Fruit fly (Drosophila melanogaster) whole organism, prepupa: ENCODE results near the gene ab.

Experiments
- Blimp-1 ChIP-seq: fragments of 200-800 bp; sonication (Bioruptor generic); optimal IDR thresholded peaks from 3 replicates; lab custom pipeline; 2017; ENCODE audit warnings: missing biosample characterization, missing genetic modification characterization, mild to moderate bottlenecking, moderate library complexity, missing genetic modification reagents
- CG10631 ChIP-seq: fragments of 200-800 bp; sonication (Bioruptor generic); optimal IDR thresholded peaks from 2 replicates; lab custom pipeline; 2016; ENCODE audit warnings: missing biosample characterization, missing genetic modification characterization
- CG10669 ChIP-seq: fragments of 200-800 bp; sonication (Bioruptor generic); optimal IDR thresholded peaks from 3 replicates; lab custom pipeline; 2018; ENCODE audit warnings: missing biosample characterization, mild to moderate bottlenecking, missing genetic modification characterization, moderate library complexity
- CG11294 ChIP-seq: fragments of 200-800 bp; sonication (Bioruptor generic); IDR thresholded peaks from 2 replicates; pipeline ENCODE4 v1.3.6; 2022; ENCODE audit warnings: missing biosample characterization, missing genetic modification characterization
- CG11762 ChIP-seq: fragments of 200-800 bp; sonication (Bioruptor generic); optimal IDR thresholded peaks from 3 replicates; lab custom pipeline; 2016; ENCODE audit warnings: missing biosample characterization, missing genetic modification characterization; ENCODE audit not compliant: insufficient read depth
- CG11902 ChIP-seq: fragments of 200-800 bp; sonication (Bioruptor generic); optimal IDR thresholded peaks from 3 replicates; lab custom pipeline; 2016; ENCODE audit warnings: missing biosample characterization, missing genetic modification characterization
- CG15336 ChIP-seq: fragments of 200-800 bp; sonication (Bioruptor generic); IDR thresholded peaks from 2 replicates; pipeline ENCODE4 v1.3.6; 2022; ENCODE audit warnings: missing biosample characterization, missing genetic modification characterization
- CG1621 ChIP-seq: fragments of 200-800 bp; sonication (Bioruptor generic); optimal IDR thresholded peaks from 3 replicates; lab custom pipeline; 2018; ENCODE audit warnings: missing biosample characterization, mild to moderate bottlenecking, missing genetic modification characterization
- CG16779 ChIP-seq: fragments of 200-800 bp; sonication (Bioruptor generic); optimal IDR thresholded peaks from 3 replicates; lab custom pipeline; 2017; ENCODE audit warnings: missing biosample characterization, mild to moderate bottlenecking, missing genetic modification characterization
- CG31627 ChIP-seq: fragments of 200-800 bp; sonication (Bioruptor generic); optimal IDR thresholded peaks from 3 replicates; lab custom pipeline; 2016; ENCODE audit warnings: missing biosample characterization, missing genetic modification characterization
- CG32006 ChIP-seq: fragments of 200-800 bp; sonication (Bioruptor generic); optimal IDR thresholded peaks from 3 replicates; lab custom pipeline; 2017; ENCODE audit warnings: missing biosample characterization, mild to moderate bottlenecking, missing genetic modification characterization
- CG34406 ChIP-seq: fragments of 200-800 bp; sonication (Bioruptor generic); optimal IDR thresholded peaks from 3 replicates; lab custom pipeline; 2016; ENCODE audit warnings: missing biosample characterization, missing genetic modification characterization
- CG6163 ChIP-seq: fragments of 200-800 bp; sonication (Bioruptor generic); IDR thresholded peaks from 3 replicates; pipeline ENCODE4 v1.3.6; 2022; ENCODE audit warnings: missing biosample characterization, missing genetic modification characterization
- CG6276 ChIP-seq: fragments of 200-800 bp; sonication (Bioruptor generic); optimal IDR thresholded peaks from 2 replicates; lab custom pipeline; 2017; ENCODE audit warnings: missing biosample characterization, mild to moderate bottlenecking, missing genetic modification characterization
- CG6792 ChIP-seq: fragments of 200-800 bp; sonication (Bioruptor generic); optimal IDR thresholded peaks from 3 replicates; lab custom pipeline; 2016; ENCODE audit warnings: missing biosample characterization, missing genetic modification characterization
- CG6808 ChIP-seq: fragments of 200-800 bp; sonication (Bioruptor generic); optimal IDR thresholded peaks from 3 replicates; lab custom pipeline; 2017; ENCODE audit warnings: missing biosample characterization, missing genetic modification characterization, mild to moderate bottlenecking, moderate library complexity, missing genetic modification reagents
- CG6854 ChIP-seq: fragments of 200-800 bp; sonication (Bioruptor generic); optimal IDR thresholded peaks from 2 replicates; lab custom pipeline; 2017; ENCODE audit warnings: missing biosample characterization, mild to moderate bottlenecking, missing genetic modification characterization
- CG7368 ChIP-seq: fragments of 200-800 bp; sonication (Bioruptor generic); optimal IDR thresholded peaks from 3 replicates; lab custom pipeline; 2016; ENCODE audit warnings: missing biosample characterization, missing genetic modification characterization
- CG8319 ChIP-seq: fragments of 200-800 bp; sonication (Bioruptor generic); optimal IDR thresholded peaks from 3 replicates; lab custom pipeline; 2016; ENCODE audit warnings: missing biosample characterization, missing genetic modification characterization
- CG8632 ChIP-seq: fragments of 200-800 bp; sonication (Bioruptor generic); optimal IDR thresholded peaks from 3 replicates; lab custom pipeline; 2016; ENCODE audit warnings: missing biosample characterization, missing genetic modification characterization
- CG9139 ChIP-seq: fragments of 200-800 bp; sonication (Bioruptor generic); optimal IDR thresholded peaks from 3 replicates; lab custom pipeline; 2017; ENCODE audit warnings: missing biosample characterization, mild to moderate bottlenecking, missing genetic modification characterization
- Eip75B ChIP-seq: fragments of 200-800 bp; sonication (Bioruptor generic); optimal IDR thresholded peaks from 3 replicates; lab custom pipeline; 2016; ENCODE audit warnings: missing biosample characterization, missing genetic modification characterization
- Eip78C ChIP-seq: fragments of 200-800 bp; sonication (Bioruptor generic); peaks from one replicate; lab custom pipeline; 2016; ENCODE audit warnings: missing biosample characterization, missing genetic modification characterization
- Eip93F ChIP-seq: fragments of 200-800 bp; sonication (Bioruptor generic); optimal IDR thresholded peaks from 2 replicates; lab custom pipeline; 2016; ENCODE audit warnings: missing biosample characterization, mild to moderate bottlenecking, missing genetic modification characterization
- Ets21C ChIP-seq: fragments of 200-800 bp; sonication (Bioruptor generic); optimal IDR thresholded peaks from 3 replicates; lab custom pipeline; 2016; ENCODE audit warnings: missing biosample characterization, missing genetic modification characterization
- Gug ChIP-seq: fragments of 200-800 bp; sonication (Bioruptor generic); IDR thresholded peaks from 2 replicates; pipeline ENCODE4 v1.3.6; 2022; ENCODE audit warnings: missing biosample characterization, missing genetic modification characterization
- Hr38 ChIP-seq: sonication (Bioruptor generic); optimal IDR thresholded peaks from 2 replicates; lab custom pipeline; 2016; ENCODE audit warnings: missing biosample characterization, missing genetic modification characterization
- Hr39 ChIP-seq: fragments of 200-800 bp; sonication (Bioruptor generic); optimal IDR thresholded peaks from 2 replicates; lab custom pipeline; 2016; ENCODE audit warnings: missing biosample characterization, missing genetic modification characterization
- Hr4 ChIP-seq: fragments of 200-800 bp; sonication (Bioruptor generic); optimal IDR thresholded peaks from 3 replicates; lab custom pipeline; 2016; ENCODE audit warnings: missing biosample characterization, missing genetic modification characterization
- Lpt ChIP-seq: fragments of 200-800 bp; sonication (Bioruptor generic); optimal IDR thresholded peaks from 3 replicates; lab custom pipeline; 2016; ENCODE audit warnings: missing biosample characterization, missing genetic modification characterization
- Met ChIP-seq: fragments of 200-800 bp; sonication (Bioruptor generic); optimal IDR thresholded peaks from 3 replicates; lab custom pipeline; 2016; ENCODE audit warnings: missing biosample characterization, missing genetic modification characterization
- Smox ChIP-seq: fragments of 200-800 bp; sonication (Bioruptor generic); optimal IDR thresholded peaks from 3 replicates; lab custom pipeline; 2016; ENCODE audit warnings: missing biosample characterization, missing genetic modification characterization
- Sox102F ChIP-seq: fragments of 200-800 bp; sonication (Bioruptor generic); optimal IDR thresholded peaks from 2 replicates; lab custom pipeline; 2016; ENCODE audit warnings: missing biosample characterization, mild to moderate bottlenecking, missing genetic modification characterization
- Sox14 ChIP-seq: fragments of 200-800 bp; sonication (Bioruptor generic); optimal IDR thresholded peaks from 3 replicates; lab custom pipeline; 2016; ENCODE audit warnings: missing biosample characterization, missing genetic modification characterization
- Sox15 ChIP-seq: fragments of 200-800 bp; sonication (Bioruptor generic); optimal IDR thresholded peaks from 3 replicates; lab custom pipeline; 2016; ENCODE audit warnings: missing biosample characterization, missing genetic modification characterization
- achi ChIP-seq: fragments of 200-800 bp; sonication (Bioruptor generic); optimal IDR thresholded peaks from 3 replicates; lab custom pipeline; 2016; ENCODE audit warnings: missing biosample characterization, missing genetic modification characterization
- acj6 ChIP-seq: fragments of 200-800 bp; sonication (Bioruptor generic); optimal IDR thresholded peaks from 3 replicates; lab custom pipeline; 2016; ENCODE audit warnings: missing biosample characterization, missing genetic modification characterization
- cyc ChIP-seq: fragments of 200-800 bp; sonication (Bioruptor generic); optimal IDR thresholded peaks from 3 replicates; lab custom pipeline; 2016; ENCODE audit warnings: missing biosample characterization, missing genetic modification characterization
- dac ChIP-seq: fragments of 200-800 bp; sonication (Bioruptor generic); optimal IDR thresholded peaks from 2 replicates; lab custom pipeline; 2017; ENCODE audit warnings: missing biosample characterization, mild to moderate bottlenecking, missing genetic modification characterization
- dsx ChIP-seq: fragments of 200-800 bp; optimal IDR thresholded peaks from 3 replicates; lab custom pipeline; 2019; ENCODE audit warnings: missing biosample characterization, mild to moderate bottlenecking, missing genetic modification characterization, moderate library complexity; ENCODE audit not compliant: poor library complexity, severe bottlenecking
- eg ChIP-seq: fragments of 200-800 bp; sonication (Bioruptor generic); IDR thresholded peaks from 3 replicates; pipeline ENCODE4 v1.3.6; 2022; ENCODE audit warnings: missing biosample characterization, missing genetic modification characterization
- esn ChIP-seq: fragments of 200-800 bp; sonication (Bioruptor generic); optimal IDR thresholded peaks from 2 replicates; lab custom pipeline; 2016; ENCODE audit warnings: missing biosample characterization, mild to moderate bottlenecking, missing genetic modification characterization, moderate library complexity
- fd59A ChIP-seq: fragments of 200-800 bp; sonication (Bioruptor generic); optimal IDR thresholded peaks from 2 replicates; lab custom pipeline; 2017; ENCODE audit warnings: missing biosample characterization, mild to moderate bottlenecking, missing genetic modification characterization, missing genetic modification reagents
- fd85E ChIP-seq: fragments of 200-800 bp; sonication (Bioruptor generic); optimal IDR thresholded peaks from 3 replicates; lab custom pipeline; 2016; ENCODE audit warnings: missing biosample characterization, missing genetic modification characterization
- fkh ChIP-seq: fragments of 200-800 bp; sonication (Bioruptor generic); optimal IDR thresholded peaks from 3 replicates; lab custom pipeline; 2017; ENCODE audit warnings: missing biosample characterization, mild to moderate bottlenecking, missing genetic modification characterization, moderate library complexity
- lz ChIP-seq: fragments of 200-800 bp; sonication (Bioruptor generic); optimal IDR thresholded peaks from 3 replicates; lab custom pipeline; 2016; ENCODE audit warnings: missing biosample characterization, missing genetic modification characterization
- net ChIP-seq: fragments of 200-800 bp; sonication (Bioruptor generic); optimal IDR thresholded peaks from 3 replicates; lab custom pipeline; 2016; ENCODE audit warnings: missing biosample characterization, missing genetic modification characterization
- ss ChIP-seq, 2 experiments: fragments of 200-800 bp; sonication (Bioruptor generic); optimal IDR thresholded peaks; 2 replicates in 1 of 2; 3 replicates in 1 of 2; lab custom pipeline; 2017 to 2018; ENCODE audit warnings: mild to moderate bottlenecking in 2 of 2, missing biosample characterization in 2 of 2, missing genetic modification characterization in 2 of 2, moderate library complexity in 1 of 2
- svp ChIP-seq: fragments of 200-800 bp; sonication (Bioruptor generic); peaks from one replicate; lab custom pipeline; 2016; ENCODE audit warnings: missing biosample characterization, missing genetic modification characterization
- topi ChIP-seq: fragments of 200-800 bp; sonication (Bioruptor generic); optimal IDR thresholded peaks from 3 replicates; lab custom pipeline; 2016; ENCODE audit warnings: missing biosample characterization, missing genetic modification characterization
- vri ChIP-seq: fragments of 200-800 bp; sonication (Bioruptor generic); optimal IDR thresholded peaks from 3 replicates; lab custom pipeline; 2016; ENCODE audit warnings: missing biosample characterization, mild to moderate bottlenecking, missing genetic modification characterization

ab gene

DNA sequence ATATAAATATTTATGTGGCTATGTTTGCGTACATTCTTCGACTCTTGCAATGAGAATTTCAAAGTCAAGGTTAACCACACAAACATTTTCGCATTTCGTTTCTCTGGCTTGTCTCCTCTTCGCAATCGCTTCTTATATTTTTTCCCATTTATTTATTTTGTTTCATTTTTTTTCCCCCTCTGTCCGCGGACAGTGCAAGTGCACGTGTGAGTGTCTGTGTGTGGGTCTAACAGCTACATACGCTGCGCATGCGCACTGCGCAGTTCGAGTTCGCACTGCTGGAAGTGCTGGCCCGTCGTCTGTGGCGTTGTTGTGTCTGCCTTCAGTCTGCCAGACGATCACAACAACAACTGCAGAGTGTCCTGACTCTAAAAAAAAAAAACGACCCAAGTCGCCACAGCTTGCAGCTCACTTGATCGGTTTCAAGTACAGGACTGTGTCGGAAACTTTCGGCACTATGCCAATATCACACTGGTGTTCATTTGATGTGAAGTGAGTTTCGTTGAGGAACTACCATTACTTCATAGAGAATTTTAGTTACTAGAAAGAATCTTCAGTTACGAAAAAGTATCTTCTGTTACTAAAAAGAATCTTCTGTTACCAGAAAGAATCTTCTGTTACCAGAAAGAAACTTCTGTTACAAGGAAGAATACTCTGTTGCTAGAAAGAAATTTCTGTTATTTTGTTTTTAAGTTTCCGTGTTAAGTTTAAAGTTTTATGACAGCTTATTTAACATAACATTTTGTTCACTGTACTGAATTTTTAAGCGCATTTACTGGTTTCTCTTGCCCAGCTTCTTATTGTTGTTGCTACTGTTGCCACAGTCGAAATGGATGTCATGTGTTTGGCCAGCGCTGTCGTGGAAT, 34.9 kb upstream of the ab start:
- no peak for TF ChIP-seq Eip75B (GFP tag; lab: Kevin White, UChicago)
- no peak for TF ChIP-seq Ets21C (GFP tag; lab: Kevin White, UChicago)
- no peak for TF ChIP-seq fd85E (GFP tag; lab: Kevin White, UChicago)
- peak; percentile 16 for TF ChIP-seq CG10631 (GFP tag; lab: Kevin White, UChicago)
- TF ChIP-seq CG8632 (GFP tag; lab: Kevin White, UChicago) = no peak
- TF ChIP-seq CG6276 (GFP tag; lab: Kevin White, UChicago) = no peak
- TF ChIP-seq CG9139 (GFP tag; lab: Kevin White, UChicago) = peak; percentile 37
- TF ChIP-seq CG8319 (GFP tag; lab: Kevin White, UChicago) = no peak
- peak; percentile 30 to 45 for TF ChIP-seq ss (GFP tag; optimal IDR thresholded peaks at IDR 0.05; lab: Kevin White, UChicago)
- no peak for TF ChIP-seq Hr38 (GFP tag; lab: Kevin White, UChicago)
- TF ChIP-seq CG11902 (GFP tag; lab: Kevin White, UChicago) = no peak
- peak; percentile 24 for TF ChIP-seq Met (GFP tag; lab: Kevin White, UChicago)
- no peak for TF ChIP-seq Lpt (GFP tag; lab: Kevin White, UChicago)
- TF ChIP-seq svp (GFP tag; lab: Kevin White, UChicago) = peak; percentile 58
- TF ChIP-seq CG11762 = no peak
- no peak for TF ChIP-seq CG7368
- TF ChIP-seq CG31627 (GFP tag; lab: Kevin White, UChicago) = no peak
- TF ChIP-seq fd59A (GFP tag; lab: Kevin White, UChicago) = no peak
- TF ChIP-seq Hr39 (GFP tag; lab: Kevin White, UChicago) = peak; percentile 20
- no peak for TF ChIP-seq cyc (GFP tag; lab: Kevin White, UChicago)
- peak; percentile 27; the same call in 1 of the 2 replicates for TF ChIP-seq Gug (GFP tag; lab: Robert Waterston, UW)
- peak; percentile 13 for TF ChIP-seq achi
- TF ChIP-seq lz = no peak
- peak; percentile 2 for TF ChIP-seq net (GFP tag; lab: Kevin White, UChicago)
- no peak for TF ChIP-seq CG6808 (GFP tag; lab: Kevin White, UChicago)
- TF ChIP-seq Eip93F (GFP tag; lab: Kevin White, UChicago) = no peak
- no peak for TF ChIP-seq Blimp-1
- TF ChIP-seq vri (GFP tag; lab: Kevin White, UChicago) = no peak
- TF ChIP-seq CG6792 (GFP tag; lab: Kevin White, UChicago) = no peak
- TF ChIP-seq CG6163 (GFP tag; lab: Robert Waterston, UW) = peak; percentile 57; the same call in 1 of the 3 replicates
- TF ChIP-seq Eip78C = peak; percentile 75
- TF ChIP-seq esn (GFP tag; lab: Kevin White, UChicago) = peak; percentile 51
- TF ChIP-seq eg (GFP tag; lab: Robert Waterston, UW) = peak; percentile 53; the same call in 1 of the 3 replicates
- TF ChIP-seq CG11294 (GFP tag; lab: Robert Waterston, UW) = no peak
- TF ChIP-seq CG16779 = no peak
- no peak for TF ChIP-seq CG6854 (GFP tag; lab: Kevin White, UChicago)
- TF ChIP-seq CG1621 (tag; lab: Kevin White, UChicago) = no peak
- TF ChIP-seq Sox102F (GFP tag; lab: Kevin White, UChicago) = peak; percentile 28
- peak; percentile 57 for TF ChIP-seq Hr4 (GFP tag; lab: Kevin White, UChicago)
- no peak for TF ChIP-seq Sox15
- no peak for TF ChIP-seq CG10669
- no peak for TF ChIP-seq fkh (GFP tag; lab: Kevin White, UChicago)
- TF ChIP-seq dsx = peak; percentile 33
- no peak for TF ChIP-seq acj6 (GFP tag; lab: Kevin White, UChicago)
- TF ChIP-seq dac (GFP tag; lab: Kevin White, UChicago) = no peak
- peak; percentile 4 for TF ChIP-seq Smox (GFP tag; lab: Kevin White, UChicago)
- no peak for TF ChIP-seq topi (GFP tag; lab: Kevin White, UChicago)
- no peak for TF ChIP-seq CG32006 (GFP tag; lab: Kevin White, UChicago)
- TF ChIP-seq CG15336 = no peak
- TF ChIP-seq Sox14 (GFP tag; lab: Kevin White, UChicago) = peak; percentile 11
- peak; percentile 18 for TF ChIP-seq CG34406
